Worm (Caenorhabditis elegans): Measurements from ENCODE around the gene fbxa-169.
A peak's percentile ranks its signal among the peaks of the same experiment; 100 is the strongest.

fbxa-169 gene

DNA sequence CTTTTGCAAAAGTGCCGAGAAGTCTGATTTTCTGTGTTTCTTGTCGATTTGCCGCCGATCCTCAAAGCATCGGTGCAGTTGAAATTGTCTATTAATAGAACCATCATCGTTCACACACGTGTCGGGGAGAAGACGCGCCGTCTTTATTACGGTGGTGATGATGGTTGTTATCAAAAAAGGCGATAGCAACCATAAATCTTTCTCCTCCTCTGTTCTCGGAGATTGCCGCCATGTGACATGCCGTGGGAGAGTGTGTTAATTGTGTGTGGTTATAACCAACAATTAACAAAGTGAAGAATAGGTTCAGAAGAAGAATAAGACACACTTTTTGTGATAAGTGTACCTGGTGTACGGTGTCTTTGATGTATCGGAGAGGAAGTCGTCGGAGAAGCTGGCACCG is 32.7 kb downstream of the fbxa-169 start (continued):
- TF ChIP-seq fkh-10 (GFP tag; optimal IDR thresholded peaks at IDR 0.05) (no peak), sox-4 (tag; optimal IDR thresholded peaks at IDR 0.05) (no peak), vab-15 (tag; optimal IDR thresholded peaks at IDR 0.05) (peak; percentile 95), ets-5 (GFP tag; IDR thresholded peaks at IDR 0.05) (no peak), grh-1 (GFP tag; IDR thresholded peaks at IDR 0.05) (no peak; the same call in 1 of the 2 replicates), ama-1 (optimal IDR thresholded peaks at IDR 0.05) (no peak), snpc-4 (tag; optimal IDR thresholded peaks at IDR 0.05) (no peak), unc-86 (tag; optimal IDR thresholded peaks at IDR 0.05) (no peak), sup-37 (GFP tag; optimal IDR thresholded peaks at IDR 0.05) (no peak), isw-1 (GFP tag; IDR thresholded peaks at IDR 0.05) (no peak), mep-1 (tag; optimal IDR thresholded peaks at IDR 0.05) (peak; percentile 13), C04F5.9 (tag; optimal IDR thresholded peaks at IDR 0.05) (no peak), elt-3 (tag; optimal IDR thresholded peaks at IDR 0.05) (peak; percentile 26 to 96 (median 75)), zag-1 (tag; optimal IDR thresholded peaks at IDR 0.05) (no peak), elt-2 (tag; optimal IDR thresholded peaks at IDR 0.05) (no peak), unc-98 (GFP tag; IDR thresholded peaks at IDR 0.05) (no peak), pqm-1 (tag; optimal IDR thresholded peaks at IDR 0.05) (no peak), nhr-76 (tag; optimal IDR thresholded peaks at IDR 0.05) (no peak), ceh-90 (tag; optimal IDR thresholded peaks at IDR 0.05) (no peak), alr-1 (tag; optimal IDR thresholded peaks at IDR 0.05; ENCODE audit: borderline replicate concordance) (no peak), nhr-237 (tag; optimal IDR thresholded peaks at IDR 0.05) (no peak), fkh-8 (tag; optimal IDR thresholded peaks at IDR 0.05) (no peak), C34B4.2 (tag; optimal IDR thresholded peaks at IDR 0.05) (no peak), ceh-82 (tag; optimal IDR thresholded peaks at IDR 0.05) (no peak), hlh-4 (tag; optimal IDR thresholded peaks at IDR 0.05) (no peak), mab-9 (GFP tag; IDR thresholded peaks at IDR 0.05) (no peak), tbx-2 (tag; optimal IDR thresholded peaks at IDR 0.05) (peak; percentile 54), unc-30 (tag; optimal IDR thresholded peaks at IDR 0.05) (no peak), efl-3 (GFP tag; optimal IDR thresholded peaks at IDR 0.05) (no peak), swsn-7 (tag; optimal IDR thresholded peaks at IDR 0.05) (no peak), F16B12.6 (tag; optimal IDR thresholded peaks at IDR 0.05) (no peak), nhr-77 (tag; optimal IDR thresholded peaks at IDR 0.05) (no peak), nhr-47 (tag; optimal IDR thresholded peaks at IDR 0.05) (no peak), sptf-1 (tag; optimal IDR thresholded peaks at IDR 0.05) (no peak), fos-1 (tag; optimal IDR thresholded peaks at IDR 0.05) (no peak), irx-1 (tag; optimal IDR thresholded peaks at IDR 0.05) (no peak), efl-1 (optimal IDR thresholded peaks at IDR 0.05) (no peak), efl-1 (GFP tag; optimal IDR thresholded peaks at IDR 0.05 in 1 of 2) (peak in 1 of 2 experiments; percentile 94), zip-4 (GFP tag; optimal IDR thresholded peaks at IDR 0.05) (no peak), ztf-4 (tag; optimal IDR thresholded peaks at IDR 0.05) (no peak), egl-13 (tag; optimal IDR thresholded peaks at IDR 0.05) (no peak), mef-2 (tag; optimal IDR thresholded peaks at IDR 0.05) (peak; percentile 14), ceh-8 (GFP tag; optimal IDR thresholded peaks at IDR 0.05) (no peak), ces-1 (GFP tag; optimal IDR thresholded peaks at IDR 0.05) (no peak), ceh-88 (GFP tag; IDR thresholded peaks at IDR 0.05) (no peak), lsy-2 (tag; optimal IDR thresholded peaks at IDR 0.05) (peak in 1 of 2 experiments; percentile 42), fkh-4 (tag; optimal IDR thresholded peaks at IDR 0.05; ENCODE audit: borderline replicate concordance) (no peak), lin-35 (GFP tag; optimal IDR thresholded peaks at IDR 0.05) (peak in 1 of 2 experiments; percentile 73), pax-3 (tag; optimal IDR thresholded peaks at IDR 0.05) (no peak), aha-1 (tag; optimal IDR thresholded peaks at IDR 0.05) (no peak), jun-1 (tag; optimal IDR thresholded peaks at IDR 0.05) (no peak), nhr-85 (tag) (peak; percentile 93), nhr-11 (tag; optimal IDR thresholded peaks at IDR 0.05) (no peak), pag-3 (tag; optimal IDR thresholded peaks at IDR 0.05; ENCODE audit: borderline replicate concordance, insufficient read depth) (no peak), nhr-28 (tag; optimal IDR thresholded peaks at IDR 0.05) (no peak)

All from whole organism, L1 larva.